Fruit fly (Drosophila melanogaster): ENCODE measurements around the gene CG4553.

The CG4553 gene

dm6 chr3R:25451832-25452231, 24.9 kb downstream of the CG4553 start (continued):
- TF ChIP-seq CG17359 (tag; optimal IDR thresholded peaks at IDR 0.05) (peak; percentile 6), grau (tag; optimal IDR thresholded peaks at IDR 0.05) (peak; percentile 77), trem (tag; optimal IDR thresholded peaks at IDR 0.05) (peak; percentile 6), Drgx (GFP tag; IDR thresholded peaks at IDR 0.05) (no peak), CG18262 (tag; optimal IDR thresholded peaks at IDR 0.05) (peak; percentile 48), CG10147 (GFP tag; optimal IDR thresholded peaks at IDR 0.05) (peak; percentile 3), ken (GFP tag; IDR thresholded peaks at IDR 0.05) (0 out of 3 replicates have a peak, but pooled peaks have one; percentile 40), Dbx (GFP tag; IDR thresholded peaks at IDR 0.05) (no peak), CG16779 (GFP tag; IDR thresholded peaks at IDR 0.05) (no peak), CG13287 (GFP tag; IDR thresholded peaks at IDR 0.05; ENCODE audit: partially characterized antibody) (no peak)

- TF ChIP-seq Camta (GFP tag; optimal IDR thresholded peaks at IDR 0.05): no peak
- TF ChIP-seq CG13287 (GFP tag; IDR thresholded peaks at IDR 0.05; ENCODE audit: partially characterized antibody): no peak
- TF ChIP-seq Hr3 (GFP tag; optimal IDR thresholded peaks at IDR 0.05): no peak
- no peak for TF ChIP-seq tap (tag; optimal IDR thresholded peaks at IDR 0.05)
- TF ChIP-seq eyg (GFP tag; optimal IDR thresholded peaks at IDR 0.05): peak; percentile 7
- TF ChIP-seq CG10959 (GFP tag; IDR thresholded peaks at IDR 0.05): no peak
- TF ChIP-seq CG18599 (GFP tag; optimal IDR thresholded peaks at IDR 0.05): peak; percentile 32
- no peak for TF ChIP-seq shn (GFP tag; optimal IDR thresholded peaks at IDR 0.05)
- peak; percentile 4 for TF ChIP-seq scrt (GFP tag; optimal IDR thresholded peaks at IDR 0.05)
- peak; percentile 39 for TF ChIP-seq Fer1 (GFP tag; optimal IDR thresholded peaks at IDR 0.05)
- TF ChIP-seq CG15011 (GFP tag; optimal IDR thresholded peaks at IDR 0.05): peak; percentile 28
- no peak for TF ChIP-seq mam (GFP tag; optimal IDR thresholded peaks at IDR 0.05)
- no peak for TF ChIP-seq lov (optimal IDR thresholded peaks at IDR 0.05)
- TF ChIP-seq lov (GFP tag; IDR thresholded peaks at IDR 0.05): no peak
- peak; percentile 11 for TF ChIP-seq CG6813 (GFP tag; optimal IDR thresholded peaks at IDR 0.05)
- TF ChIP-seq CG12155 (GFP tag; optimal IDR thresholded peaks at IDR 0.05): no peak
- peak; percentile 2 for TF ChIP-seq CG2120 (GFP tag; optimal IDR thresholded peaks at IDR 0.05)
- peak; percentile 23 for TF ChIP-seq CG6765 (GFP tag; optimal IDR thresholded peaks at IDR 0.05)
- no peak for TF ChIP-seq Sox100B (GFP tag; optimal IDR thresholded peaks at IDR 0.05)
- no peak for TF ChIP-seq MTF-1 (GFP tag; optimal IDR thresholded peaks at IDR 0.05; ENCODE audit: borderline replicate concordance)
- TF ChIP-seq Asciz (GFP tag; optimal IDR thresholded peaks at IDR 0.05): peak; percentile 38
- no peak for TF ChIP-seq Nf-YA (GFP tag; IDR thresholded peaks at IDR 0.05)
- TF ChIP-seq bcd (GFP tag; optimal IDR thresholded peaks at IDR 0.05): no peak
- TF ChIP-seq unpg (GFP tag; optimal IDR thresholded peaks at IDR 0.05): peak; percentile 7
- TF ChIP-seq CG11504 (tag; optimal IDR thresholded peaks at IDR 0.05): peak; percentile 17
- peak; percentile 10 for TF ChIP-seq CG18619 (GFP tag; optimal IDR thresholded peaks at IDR 0.05)
- TF ChIP-seq CG3281 (GFP tag; optimal IDR thresholded peaks at IDR 0.05): peak; percentile 37
- TF ChIP-seq caup (GFP tag; optimal IDR thresholded peaks at IDR 0.05; ENCODE audit: severe bottlenecking): peak; percentile 17
- no peak for TF ChIP-seq Rx (GFP tag; IDR thresholded peaks at IDR 0.05)
- peak; percentile 74 for TF ChIP-seq Med (GFP tag)
- TF ChIP-seq Meics (GFP tag; optimal IDR thresholded peaks at IDR 0.05): peak; percentile 9
- TF ChIP-seq CG11695 (GFP tag; IDR thresholded peaks at IDR 0.05): no peak
- no peak for TF ChIP-seq prd (optimal IDR thresholded peaks at IDR 0.05)
- no peak for TF ChIP-seq prd (GFP tag; IDR thresholded peaks at IDR 0.05)
- peak; percentile 35 for TF ChIP-seq schlank (tag; optimal IDR thresholded peaks at IDR 0.05)
- 0 out of 3 replicates have a peak, but pooled peaks have one; percentile 17 for TF ChIP-seq CG17361 (GFP tag; IDR thresholded peaks at IDR 0.05)
- no peak for TF ChIP-seq CG4854 (GFP tag; optimal IDR thresholded peaks at IDR 0.05)
- TF ChIP-seq CG18011 (GFP tag; optimal IDR thresholded peaks at IDR 0.05): peak; percentile 11
- no peak for TF ChIP-seq Six4 (GFP tag; optimal IDR thresholded peaks at IDR 0.05)
- TF ChIP-seq Jarid2 (GFP tag; optimal IDR thresholded peaks at IDR 0.05): peak; percentile 26
- 0 out of 2 replicates have a peak, but pooled peaks have one; percentile 36 for TF ChIP-seq Atf6 (GFP tag; IDR thresholded peaks at IDR 0.05)
These were observed 28.0 kb downstream of the CG4553 start for dm6 chr3R:25448737-25449136.

Data from whole organism, embryonic.